Fruit fly (Drosophila melanogaster): ENCODE measurements around the gene HIP.
A peak's percentile ranks its signal among the peaks of the same experiment; 100 is the strongest.

Gene HIP

DNA sequence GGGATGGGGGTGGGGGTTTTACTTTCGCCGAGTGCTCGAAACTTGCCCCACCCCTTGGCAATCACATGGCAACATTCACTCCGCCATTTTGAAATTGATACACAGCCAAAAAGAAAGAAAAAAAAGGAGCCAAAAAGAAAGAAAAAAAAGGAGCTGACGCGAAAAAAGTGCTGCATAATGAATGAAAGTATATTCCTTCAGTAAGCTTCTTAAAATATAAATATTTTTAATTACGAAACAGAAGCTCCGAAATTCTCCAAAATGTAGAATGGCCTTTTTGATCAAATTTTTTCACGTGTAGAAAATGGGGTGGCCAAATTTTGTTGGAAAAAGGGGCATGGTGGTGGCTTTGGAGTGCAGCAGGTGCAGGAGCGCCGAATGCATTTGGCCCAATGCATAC, 30.7 kb upstream of the HIP start (continued):
- TF ChIP-seq gsb-n (tag; optimal IDR thresholded peaks at IDR 0.05) (peak; percentile 13), kay (GFP tag; optimal IDR thresholded peaks at IDR 0.05) (no peak), CG9727 (GFP tag; optimal IDR thresholded peaks at IDR 0.05) (peak; percentile 5), CG11456 (GFP tag; IDR thresholded peaks at IDR 0.05) (no peak), YL-1 (GFP tag; optimal IDR thresholded peaks at IDR 0.05) (no peak), bbx (GFP tag; IDR thresholded peaks at IDR 0.05; ENCODE audit: partially characterized antibody) (no peak), Dll (GFP tag; IDR thresholded peaks at IDR 0.05; ENCODE audit: partially characterized antibody) (no peak), Dad (GFP tag; optimal IDR thresholded peaks at IDR 0.05) (no peak), GATAe (GFP tag; conservative IDR thresholded peaks at IDR 0.05) (no peak), CoRest (tag; optimal IDR thresholded peaks at IDR 0.05) (peak; percentile 17), CG2116 (GFP tag; optimal IDR thresholded peaks at IDR 0.05) (no peak), Pdp1 (GFP tag; optimal IDR thresholded peaks at IDR 0.05) (peak in 1 of 2 experiments; percentile 17), tna (GFP tag; IDR thresholded peaks at IDR 0.05; ENCODE audit: partially characterized antibody) (no peak), CG2712 (tag; optimal IDR thresholded peaks at IDR 0.05) (peak; percentile 44), CG17829 (tag; optimal IDR thresholded peaks at IDR 0.05) (peak; percentile 26), CG6765 (GFP tag; optimal IDR thresholded peaks at IDR 0.05) (no peak), crc (GFP tag; optimal IDR thresholded peaks at IDR 0.05) (no peak), cwo (GFP tag; optimal IDR thresholded peaks at IDR 0.05) (no peak), CG9932 (GFP tag; IDR thresholded peaks at IDR 0.05) (no peak), fd102C (GFP tag; optimal IDR thresholded peaks at IDR 0.05) (no peak), CG8290 (GFP tag; optimal IDR thresholded peaks at IDR 0.05) (no peak), CG8290 (tag; optimal IDR thresholded peaks at IDR 0.05) (no peak), jing (GFP tag; optimal IDR thresholded peaks at IDR 0.05) (no peak), CG33213 (GFP tag; optimal IDR thresholded peaks at IDR 0.05) (no peak), odd (GFP tag; optimal IDR thresholded peaks at IDR 0.05) (no peak), CG4360 (GFP tag; IDR thresholded peaks at IDR 0.05) (no peak), gro (GFP tag; optimal IDR thresholded peaks at IDR 0.05) (no peak), HLH4C (GFP tag; IDR thresholded peaks at IDR 0.05; ENCODE audit: partially characterized antibody) (no peak), Side (GFP tag; optimal IDR thresholded peaks at IDR 0.05) (no peak), usp (GFP tag; optimal IDR thresholded peaks at IDR 0.05) (no peak), ewg (GFP tag; optimal IDR thresholded peaks at IDR 0.05) (no peak), jumu (GFP tag; optimal IDR thresholded peaks at IDR 0.05) (no peak), cas (GFP tag; IDR thresholded peaks at IDR 0.05) (no peak), CG7963 (GFP tag; IDR thresholded peaks at IDR 0.05; ENCODE audit: partially characterized antibody) (no peak), tll (GFP tag; optimal IDR thresholded peaks at IDR 0.05) (no peak), CG4854 (GFP tag; optimal IDR thresholded peaks at IDR 0.05) (no peak), CG13123 (GFP tag; optimal IDR thresholded peaks at IDR 0.05) (no peak), CG1832 (GFP tag; optimal IDR thresholded peaks at IDR 0.05) (no peak), CG17612 (GFP tag; IDR thresholded peaks at IDR 0.05) (no peak), Awh (GFP tag; IDR thresholded peaks at IDR 0.05) (0 out of 2 replicates have a peak, but pooled peaks have one; percentile 31), luna (GFP tag; optimal IDR thresholded peaks at IDR 0.05) (no peak), Bdp1 (GFP tag; optimal IDR thresholded peaks at IDR 0.05) (no peak), CG2202 (tag; optimal IDR thresholded peaks at IDR 0.05) (no peak), CkIIα-i1 (GFP tag; IDR thresholded peaks at IDR 0.05) (no peak), pan (optimal IDR thresholded peaks at IDR 0.05) (no peak), pan (GFP tag; optimal IDR thresholded peaks at IDR 0.05 in 1 of 2, IDR thresholded peaks at IDR 0.05 in 1 of 2) (peak in 1 of 2 experiments; percentile 52), Atf3 (GFP tag; optimal IDR thresholded peaks at IDR 0.05) (no peak), CG31441 (GFP tag; IDR thresholded peaks at IDR 0.05) (peak; percentile 40), dysf (GFP tag; IDR thresholded peaks at IDR 0.05) (no peak), Camta (GFP tag; optimal IDR thresholded peaks at IDR 0.05) (no peak), grau (tag; optimal IDR thresholded peaks at IDR 0.05) (peak; percentile 14), CG12071 (GFP tag; optimal IDR thresholded peaks at IDR 0.05) (no peak)
